Worm (Caenorhabditis elegans) whole organism, late embryonic: ENCODE data around the gene T12G3.2.
A peak's percentile ranks its signal among the peaks of the same experiment; 100 is the strongest.

Experiments used
- C08G9.2 ChIP-seq: sonication (generic microtip); optimal IDR thresholded peaks from 2 replicates; lab custom pipeline; 2016; ENCODE audit warnings: mild to moderate bottlenecking, missing genetic modification characterization, moderate library complexity, missing compliant biosample characterization
- F13H6.1 ChIP-seq: sonication (generic microtip); optimal IDR thresholded peaks from 2 replicates; lab custom pipeline; 2016; ENCODE audit warnings: missing genetic modification characterization, missing compliant biosample characterization
- T23F11.4 ChIP-seq: fragments of 200-800 bp; sonication (Bioruptor generic); optimal IDR thresholded peaks from 2 replicates; lab custom pipeline; 2018; ENCODE audit warnings: mild to moderate bottlenecking, missing genetic modification characterization, missing compliant biosample characterization
- ceh-18 ChIP-seq: sonication (generic microtip); optimal IDR thresholded peaks from 2 replicates; lab custom pipeline; 2016; ENCODE audit warnings: missing genetic modification characterization, missing compliant biosample characterization
- ceh-30 ChIP-seq: fragments of 150-350 bp; optimal IDR thresholded peaks from 2 replicates; lab custom pipeline; 2014; ENCODE audit warnings: missing biosample characterization, missing genetic modification characterization
- ceh-31 ChIP-seq: sonication (generic microtip); optimal IDR thresholded peaks from 2 replicates; lab custom pipeline; 2016; ENCODE audit warnings: missing genetic modification characterization, missing compliant biosample characterization
- ceh-45 ChIP-seq: fragments of 200-800 bp; sonication (Bioruptor generic); IDR thresholded peaks from 2 replicates; pipeline ENCODE4 v1.3.6; 2022; ENCODE audit warnings: missing genetic modification reagents, missing genetic modification characterization, missing compliant biosample characterization
- ceh-48 ChIP-seq: sonication (generic microtip); optimal IDR thresholded peaks from 2 replicates; lab custom pipeline; 2016; ENCODE audit warnings: missing genetic modification characterization, inconsistent platforms, missing compliant biosample characterization
- ceh-6 ChIP-seq: fragments of 200-800 bp; sonication (Bioruptor generic); optimal IDR thresholded peaks from 2 replicates; lab custom pipeline; 2018; ENCODE audit warnings: mild to moderate bottlenecking, missing genetic modification characterization, missing compliant biosample characterization
- dmd-4 ChIP-seq: sonication (generic microtip); optimal IDR thresholded peaks from 2 replicates; lab custom pipeline; 2016; ENCODE audit warnings: borderline replicate concordance, missing genetic modification characterization, missing compliant biosample characterization
- dve-1 ChIP-seq: sonication (generic microtip); optimal IDR thresholded peaks from 2 replicates; lab custom pipeline; 2017; ENCODE audit warnings: antibody characterized with exemption, mild to moderate bottlenecking, missing genetic modification characterization, missing compliant biosample characterization
- elt-2 ChIP-seq: sonication (generic microtip); optimal IDR thresholded peaks from 2 replicates; lab custom pipeline; 2016; ENCODE audit warnings: missing genetic modification reagents, missing genetic modification characterization, missing compliant biosample characterization
- elt-4 ChIP-seq: sonication (generic microtip); optimal IDR thresholded peaks from 2 replicates; lab custom pipeline; 2016; ENCODE audit warnings: missing genetic modification characterization, missing compliant biosample characterization
- eyg-1 ChIP-seq: sonication (generic microtip); optimal IDR thresholded peaks from 2 replicates; lab custom pipeline; 2016; ENCODE audit warnings: missing genotype, missing genetic modification characterization, missing compliant biosample characterization
- fax-1 ChIP-seq: sonication (generic microtip); optimal IDR thresholded peaks from 2 replicates; lab custom pipeline; 2016; ENCODE audit warnings: missing genotype, missing genetic modification characterization, missing compliant biosample characterization
- fkh-10 ChIP-seq: fragments of 150-350 bp; optimal IDR thresholded peaks from 2 replicates; lab custom pipeline; 2014; ENCODE audit warnings: missing biosample characterization, missing genetic modification reagents, missing genetic modification characterization
- fkh-6 ChIP-seq: sonication (generic microtip); optimal IDR thresholded peaks from 2 replicates; lab custom pipeline; 2016; ENCODE audit warnings: missing genetic modification characterization, missing compliant biosample characterization
- gmeb-2 ChIP-seq: sonication (generic microtip); optimal IDR thresholded peaks from 2 replicates; lab custom pipeline; 2016; ENCODE audit warnings: missing genetic modification characterization, inconsistent platforms, missing compliant biosample characterization
- hlh-13 ChIP-seq: fragments of 200-800 bp; sonication (Bioruptor generic); optimal IDR thresholded peaks from 2 replicates; lab custom pipeline; 2018; ENCODE audit warnings: mild to moderate bottlenecking, missing genetic modification characterization, missing compliant biosample characterization
- hlh-30 ChIP-seq: sonication (generic microtip); optimal IDR thresholded peaks from 2 replicates; lab custom pipeline; 2017; ENCODE audit warnings: antibody characterized with exemption, missing genetic modification characterization, missing compliant biosample characterization; ENCODE audit not compliant: insufficient read depth
- hlh-6 ChIP-seq: sonication (generic microtip); optimal IDR thresholded peaks from 2 replicates; lab custom pipeline; 2016; ENCODE audit warnings: missing genotype, missing genetic modification characterization, missing compliant biosample characterization
- hlh-8 ChIP-seq: sonication (generic microtip); optimal IDR thresholded peaks from 2 replicates; lab custom pipeline; 2016; ENCODE audit warnings: missing genotype, missing genetic modification characterization, missing compliant biosample characterization
- lim-6 ChIP-seq: sonication (generic microtip); optimal IDR thresholded peaks from 2 replicates; lab custom pipeline; 2016; ENCODE audit warnings: missing genetic modification characterization, missing compliant biosample characterization
- nfya-1 ChIP-seq: sonication (generic microtip); optimal IDR thresholded peaks from 2 replicates; lab custom pipeline; 2017; ENCODE audit warnings: missing genetic modification characterization, mild to moderate bottlenecking, missing compliant biosample characterization, antibody characterized with exemption, moderate library complexity
- nhr-11 ChIP-seq: fragments of 150-350 bp; optimal IDR thresholded peaks from 2 replicates; lab custom pipeline; 2014; ENCODE audit warnings: missing biosample characterization, missing genetic modification characterization
- odd-2 ChIP-seq: sonication (generic microtip); optimal IDR thresholded peaks from 2 replicates; lab custom pipeline; 2017; ENCODE audit warnings: antibody characterized with exemption, mild to moderate bottlenecking, missing genetic modification characterization, missing compliant biosample characterization
- pat-9 ChIP-seq: fragments of 200-800 bp; sonication (Bioruptor generic); optimal IDR thresholded peaks from 2 replicates; lab custom pipeline; 2018; ENCODE audit warnings: mild to moderate bottlenecking, missing genetic modification characterization, moderate library complexity, missing compliant biosample characterization
- pax-1 ChIP-seq: fragments of 150-350 bp; optimal IDR thresholded peaks from 2 replicates; lab custom pipeline; 2014; ENCODE audit warnings: missing biosample characterization, missing genetic modification characterization
- pros-1 ChIP-seq: fragments of 150-350 bp; optimal IDR thresholded peaks from 2 replicates; lab custom pipeline; 2014; ENCODE audit warnings: missing biosample characterization, missing genetic modification reagents, missing genetic modification characterization
- ref-2 ChIP-seq: sonication (generic microtip); optimal IDR thresholded peaks from 2 replicates; lab custom pipeline; 2016; ENCODE audit warnings: missing genetic modification characterization, missing compliant biosample characterization
- sox-2 ChIP-seq: fragments of 200-800 bp; sonication (Bioruptor generic); IDR thresholded peaks from 2 replicates; pipeline ENCODE4 v1.3.6; 2022; ENCODE audit warnings: missing genetic modification reagents, missing genetic modification characterization, missing compliant biosample characterization
- sox-4 ChIP-seq: sonication (generic microtip); optimal IDR thresholded peaks from 2 replicates; lab custom pipeline; 2017; ENCODE audit warnings: mild to moderate bottlenecking, missing genetic modification characterization, inconsistent platforms, missing compliant biosample characterization
- tbx-7 ChIP-seq: sonication (generic microtip); optimal IDR thresholded peaks from 2 replicates; lab custom pipeline; 2016; ENCODE audit warnings: missing genotype, missing genetic modification characterization, missing compliant biosample characterization

T12G3.2 gene

DNA sequence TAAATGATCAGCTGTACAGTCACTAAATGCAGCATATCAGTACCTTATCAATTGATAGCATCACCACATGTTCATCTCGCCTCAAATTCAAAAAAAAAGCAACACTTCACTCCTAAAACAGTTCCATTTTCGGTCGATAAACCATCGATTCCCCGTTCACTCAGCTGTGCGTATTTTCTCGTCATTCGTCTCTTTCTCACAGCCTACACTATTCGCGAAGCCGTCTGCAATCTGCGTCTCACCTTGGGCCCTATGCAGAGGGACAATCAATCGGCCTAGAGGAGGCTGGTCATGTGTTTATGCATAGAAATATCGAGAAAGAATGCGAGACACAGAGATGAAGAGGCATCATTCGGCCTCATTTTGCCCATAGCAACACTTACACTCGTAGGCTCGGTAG, 14.4 kb downstream of the T12G3.2 start (continued):
- TF ChIP-seq dve-1 (tag; lab: Kevin White, UChicago): peak; percentile 63
- TF ChIP-seq pros-1 (tag; lab: Kevin White, UChicago): peak; percentile 35
- peak; percentile 3 for TF ChIP-seq F13H6.1 (tag; lab: Kevin White, UChicago)
- no peak for TF ChIP-seq C08G9.2 (tag; lab: Kevin White, UChicago)
- peak; percentile 86 for TF ChIP-seq ref-2 (tag; lab: Kevin White, UChicago)
- TF ChIP-seq fkh-6 (tag; lab: Kevin White, UChicago): no peak
- TF ChIP-seq hlh-8 (tag; lab: Kevin White, UChicago): no peak
- no peak for TF ChIP-seq dmd-4
- TF ChIP-seq pax-1 (tag; lab: Kevin White, UChicago): peak; percentile 26
- TF ChIP-seq ceh-31 (tag; lab: Kevin White, UChicago): peak; percentile 75
- TF ChIP-seq, all 69 proteins: peak for 21

DNA sequence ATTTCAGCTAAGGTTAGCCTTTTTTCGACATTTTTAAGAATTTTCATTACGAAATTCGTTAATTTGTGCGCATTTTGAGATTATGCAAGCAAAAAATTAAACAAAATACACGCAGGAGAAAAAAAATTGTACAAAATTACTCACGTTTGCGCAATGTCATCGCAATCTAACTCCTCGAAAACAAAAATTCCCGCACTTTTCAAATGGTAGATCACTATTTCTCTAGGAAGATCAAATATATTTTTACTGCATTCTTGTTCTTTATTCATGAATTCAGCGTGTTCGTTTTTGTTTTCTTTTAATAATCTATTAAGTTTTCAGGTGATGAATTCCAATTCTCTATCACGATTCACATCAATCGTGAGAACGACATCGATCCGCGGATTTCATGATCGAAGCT, 15.8 kb downstream of the T12G3.2 start, which contains the start of the genes T12G3.6 and mrpl-51:
TSS of gene T12G3.6 (minus strand) at position 269 of the 400 bp plus-strand sequence.
TSS of gene mrpl-51 (plus strand) at position 322 of the 400 bp plus-strand sequence.
- TF ChIP-seq fax-1 (tag; lab: Kevin White, UChicago) (no peak), gmeb-2 (tag; lab: Kevin White, UChicago) (no peak), nfya-1 (tag; lab: Kevin White, UChicago) (no peak), sox-2 (GFP tag; lab: Robert Waterston, UW) (no peak), ceh-48 (tag; lab: Kevin White, UChicago) (no peak)

DNA sequence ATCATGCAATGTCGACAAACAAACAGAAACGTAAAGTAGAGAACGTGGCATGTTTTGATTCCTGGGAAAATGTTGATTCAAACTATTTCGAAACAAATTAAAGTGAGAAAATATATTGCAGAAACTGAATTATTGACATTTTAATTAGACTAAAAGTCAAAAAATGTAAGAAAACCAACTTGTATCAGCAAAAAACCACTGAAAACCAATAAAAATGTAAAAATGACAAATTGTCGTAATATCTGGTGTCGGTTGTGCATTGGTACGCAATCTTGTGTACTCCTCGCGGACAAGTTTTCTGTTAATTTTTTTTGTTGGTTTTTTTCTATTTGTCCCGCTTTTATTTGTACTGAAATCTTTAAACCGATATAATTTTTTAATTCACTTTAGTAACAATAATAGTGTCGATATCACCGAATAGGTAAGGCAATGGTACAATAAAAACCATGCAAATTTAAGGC, 17.0 kb downstream of the T12G3.2 start, which contains the start of gene T12G3.11:
TSS of gene T12G3.11 (minus strand) at position 51 of the 461 bp plus-strand sequence.
- TF ChIP-seq elt-4 (tag; lab: Kevin White, UChicago) (no peak), hlh-30 (tag; lab: Kevin White, UChicago) (no peak), pax-1 (tag; lab: Kevin White, UChicago) (no peak), fax-1 (tag; lab: Kevin White, UChicago) (no peak), ceh-6 (GFP tag; lab: Kevin White, UChicago) (no peak), hlh-13 (GFP tag; lab: Kevin White, UChicago) (no peak), ref-2 (tag; lab: Kevin White, UChicago) (no peak), ceh-18 (tag; lab: Kevin White, UChicago) (no peak), odd-2 (no peak), lim-6 (tag; lab: Kevin White, UChicago) (no peak), dve-1 (tag; lab: Kevin White, UChicago) (no peak)

DNA sequence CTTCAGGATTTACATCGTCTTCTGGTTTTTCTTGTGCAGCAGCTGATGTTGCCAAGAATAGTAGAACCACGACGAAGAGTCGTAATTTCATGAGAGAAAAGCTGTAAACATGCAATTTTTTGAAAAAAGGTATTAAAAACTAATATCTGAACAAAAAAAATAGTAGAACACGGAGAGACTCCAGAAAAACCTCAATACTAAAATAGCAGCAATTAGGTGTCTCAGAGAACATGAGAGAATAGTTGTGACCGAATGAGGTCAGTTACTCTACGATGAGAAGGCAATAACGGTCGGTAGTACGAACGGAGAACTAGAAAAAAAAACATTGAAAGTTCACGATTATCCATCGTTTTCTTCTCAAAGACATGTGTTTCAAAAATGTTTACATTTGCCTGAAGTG, 17.7 kb downstream of the T12G3.2 start, which contains the start of gene tgn-38:
TSS of gene tgn-38 (minus strand) at position 101 of the 400 bp plus-strand sequence.
- TF ChIP-seq ceh-30 (no peak), fax-1 (tag; lab: Kevin White, UChicago) (no peak), T23F11.4 (GFP tag; lab: Kevin White, UChicago) (no peak), sox-2 (GFP tag; lab: Robert Waterston, UW) (no peak), pat-9 (tag; lab: Kevin White, UChicago) (no peak), elt-4 (tag; lab: Kevin White, UChicago) (no peak), tbx-7 (tag; lab: Kevin White, UChicago) (no peak)

DNA sequence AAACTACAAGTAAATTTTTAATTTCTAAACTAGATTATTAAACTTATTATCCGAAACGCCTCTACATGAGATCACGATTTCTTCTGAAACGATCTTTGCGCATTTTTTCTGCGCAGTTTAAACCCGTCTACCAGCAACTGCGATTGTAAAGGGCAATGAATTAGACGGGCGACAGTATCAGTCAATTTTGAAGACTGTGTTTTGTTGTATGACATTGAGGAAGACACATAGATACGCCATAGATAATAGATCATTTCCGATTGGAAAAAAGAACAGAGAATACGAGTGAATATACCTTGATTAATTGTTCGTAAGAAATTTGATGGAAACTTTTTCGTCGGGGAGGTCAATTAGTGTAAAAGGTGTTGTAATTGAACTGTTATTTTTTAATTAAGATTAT, 25.4 kb downstream of the T12G3.2 start:
- TF ChIP-seq pros-1 (tag; lab: Kevin White, UChicago) (no peak), ceh-18 (tag; lab: Kevin White, UChicago) (no peak), nhr-11 (no peak), elt-2 (tag; lab: Kevin White, UChicago) (no peak), hlh-13 (GFP tag; lab: Kevin White, UChicago) (no peak), hlh-6 (tag; lab: Kevin White, UChicago) (no peak), sox-4 (tag; lab: Kevin White, UChicago) (no peak), ceh-45 (GFP tag; lab: Robert Waterston, UW) (no peak), dve-1 (tag; lab: Kevin White, UChicago) (no peak), eyg-1 (tag; lab: Kevin White, UChicago) (no peak), ref-2 (tag; lab: Kevin White, UChicago) (no peak), pax-1 (tag; lab: Kevin White, UChicago) (no peak), fkh-10 (GFP tag; lab: Kevin White, UChicago) (no peak)
